Fruit fly (Drosophila melanogaster): ENCODE results near the gene Rsod.

The Rsod gene

dm6 chr3R:30134063-30135047, 36.7 kb downstream of the Rsod start, which contains the start of gene Tpi (continued):
- TF ChIP-seq CG9932 (GFP tag; IDR thresholded peaks at IDR 0.05) (peak; percentile 51), Fer2 (tag; optimal IDR thresholded peaks at IDR 0.05) (no peak), wor (GFP tag; IDR thresholded peaks at IDR 0.05) (no peak), Usf (GFP tag; optimal IDR thresholded peaks at IDR 0.05) (no peak), CG12071 (GFP tag; optimal IDR thresholded peaks at IDR 0.05) (peak; percentile 2), CG12104 (GFP tag; optimal IDR thresholded peaks at IDR 0.05) (no peak), MESR4 (GFP tag; optimal IDR thresholded peaks at IDR 0.05) (peak; percentile 43), fu2 (GFP tag; optimal IDR thresholded peaks at IDR 0.05) (no peak), Fer3 (tag; optimal IDR thresholded peaks at IDR 0.05) (peak; percentile 29), ind (GFP tag; optimal IDR thresholded peaks at IDR 0.05) (no peak), CG16863 (GFP tag; optimal IDR thresholded peaks at IDR 0.05) (peak; percentile 21), Antp (GFP tag; optimal IDR thresholded peaks at IDR 0.05) (peak; percentile 23), lab (GFP tag; optimal IDR thresholded peaks at IDR 0.05) (peak; percentile 46), Stat92E (GFP tag; optimal IDR thresholded peaks at IDR 0.05) (no peak), CG2875 (GFP tag; optimal IDR thresholded peaks at IDR 0.05) (no peak), ap (GFP tag; IDR thresholded peaks at IDR 0.05) (no peak), Sin3A (optimal IDR thresholded peaks at IDR 0.05) (no peak), Med (GFP tag) (peak; percentile 83), CG10274 (GFP tag; optimal IDR thresholded peaks at IDR 0.05) (no peak), CG10431 (GFP tag; optimal IDR thresholded peaks at IDR 0.05) (no peak), sima (GFP tag; optimal IDR thresholded peaks at IDR 0.05) (no peak), lilli (GFP tag; optimal IDR thresholded peaks at IDR 0.05) (peak; percentile 66), repo (GFP tag; optimal IDR thresholded peaks at IDR 0.05) (no peak), CTCF (GFP tag; optimal IDR thresholded peaks at IDR 0.05) (peak; percentile 87), dmrt99B (tag; optimal IDR thresholded peaks at IDR 0.05) (no peak), CG14860 (GFP tag; IDR thresholded peaks at IDR 0.05; ENCODE audit: partially characterized antibody) (no peak), ara (GFP tag; IDR thresholded peaks at IDR 0.05) (no peak), Six4 (GFP tag; optimal IDR thresholded peaks at IDR 0.05) (no peak), CG16779 (GFP tag; IDR thresholded peaks at IDR 0.05) (no peak), Myb (GFP tag; optimal IDR thresholded peaks at IDR 0.05) (peak; percentile 82), org-1 (GFP tag; optimal IDR thresholded peaks at IDR 0.05) (peak; percentile 2), CG6254 (GFP tag; optimal IDR thresholded peaks at IDR 0.05) (no peak), ac (GFP tag; optimal IDR thresholded peaks at IDR 0.05) (no peak), CG3065 (GFP tag; optimal IDR thresholded peaks at IDR 0.05) (no peak), CG4617 (GFP tag; optimal IDR thresholded peaks at IDR 0.05; ENCODE audit: borderline replicate concordance) (no peak), CG12942 (GFP tag; optimal IDR thresholded peaks at IDR 0.05) (no peak), CG1529 (GFP tag; optimal IDR thresholded peaks at IDR 0.05) (no peak), Lhr (GFP tag; optimal IDR thresholded peaks at IDR 0.05) (peak; percentile 48), CG6813 (GFP tag; optimal IDR thresholded peaks at IDR 0.05) (no peak), Bgb (GFP tag; IDR thresholded peaks at IDR 0.05; ENCODE audit: partially characterized antibody) (no peak; the same call in 1 of the 2 replicates), Oli (tag; optimal IDR thresholded peaks at IDR 0.05) (peak; percentile 33), Poxn (GFP tag; IDR thresholded peaks at IDR 0.05) (no peak), Dip3 (GFP tag; optimal IDR thresholded peaks at IDR 0.05) (no peak), cg (GFP tag; optimal IDR thresholded peaks at IDR 0.05) (no peak), chn (GFP tag; optimal IDR thresholded peaks at IDR 0.05) (peak; percentile 58), Hmx (GFP tag; optimal IDR thresholded peaks at IDR 0.05) (no peak), esg (GFP tag; conservative IDR thresholded peaks at IDR 0.05) (no peak), Jarid2 (GFP tag; optimal IDR thresholded peaks at IDR 0.05) (peak; percentile 65), pb (GFP tag; optimal IDR thresholded peaks at IDR 0.05) (no peak)

All from whole organism, embryonic.